Fruit fly (Drosophila melanogaster) whole organism, embryonic: Measurements from ENCODE around the gene Ir94a.
A peak's percentile ranks its signal among the peaks of the same experiment; 100 is the strongest.

Experiments
- Ada2b ChIP-seq: fragments of 200-800 bp; sonication (Bioruptor generic); IDR thresholded peaks from 2 replicates; pipeline ENCODE4 v1.3.6; 2022; ENCODE audit warnings: missing biosample characterization, missing genetic modification characterization
- Atf3 ChIP-seq: fragments of 200-800 bp; sonication (Bioruptor generic); optimal IDR thresholded peaks from 3 replicates; lab custom pipeline; 2016; ENCODE audit warnings: missing biosample characterization, missing genetic modification characterization
- CG10274 ChIP-seq: fragments of 200-800 bp; sonication (Bioruptor generic); optimal IDR thresholded peaks from 3 replicates; lab custom pipeline; 2017; ENCODE audit warnings: missing biosample characterization, mild to moderate bottlenecking, missing genetic modification characterization
- CG11723 ChIP-seq: fragments of 200-800 bp; sonication (Bioruptor generic); optimal IDR thresholded peaks from 2 replicates; lab custom pipeline; 2017; ENCODE audit warnings: missing biosample characterization, mild to moderate bottlenecking, missing genetic modification characterization
- CG12299 ChIP-seq: fragments of 200-800 bp; sonication (Bioruptor generic); optimal IDR thresholded peaks from 2 replicates; lab custom pipeline; 2018; ENCODE audit warnings: missing biosample characterization, mild to moderate bottlenecking, missing genetic modification characterization
- CG13287 ChIP-seq: fragments of 200-800 bp; sonication (Bioruptor generic); IDR thresholded peaks from 2 replicates; pipeline ENCODE4 v1.3.6; 2022; ENCODE audit warnings: missing biosample characterization, missing genetic modification characterization; ENCODE audit not compliant: partially characterized antibody
- CG14667 ChIP-seq: fragments of 200-800 bp; sonication (Bioruptor generic); IDR thresholded peaks from 2 replicates; pipeline ENCODE4 v1.3.6; 2022; ENCODE audit warnings: missing biosample characterization, missing genetic modification characterization
- CG16815 ChIP-seq: fragments of 200-800 bp; sonication (Bioruptor generic); optimal IDR thresholded peaks from 3 replicates; lab custom pipeline; 2017; ENCODE audit warnings: missing biosample characterization, mild to moderate bottlenecking, missing genetic modification characterization
- CG18619 ChIP-seq: fragments of 200-800 bp; sonication (Bioruptor generic); optimal IDR thresholded peaks from 3 replicates; lab custom pipeline; 2017; ENCODE audit warnings: missing biosample characterization, mild to moderate bottlenecking, missing genetic modification characterization
- CG2116 ChIP-seq: fragments of 200-800 bp; sonication (Bioruptor generic); optimal IDR thresholded peaks from 3 replicates; lab custom pipeline; 2018; ENCODE audit warnings: missing biosample characterization, mild to moderate bottlenecking, missing genetic modification characterization
- CG2199 ChIP-seq: fragments of 200-800 bp; sonication (Bioruptor generic); IDR thresholded peaks from 3 replicates; pipeline ENCODE4 v1.3.6; 2022; ENCODE audit warnings: missing biosample characterization, missing genetic modification characterization
- CG2202 ChIP-seq: fragments of 200-800 bp; sonication (Bioruptor generic); optimal IDR thresholded peaks from 2 replicates; lab custom pipeline; 2018; ENCODE audit warnings: missing biosample characterization, mild to moderate bottlenecking, missing genetic modification characterization
- CG2678 ChIP-seq: fragments of 200-800 bp; sonication (Bioruptor generic); optimal IDR thresholded peaks from 3 replicates; lab custom pipeline; 2019; ENCODE audit warnings: missing biosample characterization, mild to moderate bottlenecking, missing genetic modification characterization, moderate library complexity
- CG2875 ChIP-seq: fragments of 200-800 bp; sonication (Bioruptor generic); optimal IDR thresholded peaks from 2 replicates; lab custom pipeline; 2017; ENCODE audit warnings: missing biosample characterization, mild to moderate bottlenecking, missing genetic modification characterization, missing genetic modification reagents
- CG31365 ChIP-seq: fragments of 200-800 bp; sonication (Bioruptor generic); optimal IDR thresholded peaks from 2 replicates; lab custom pipeline; 2018; ENCODE audit warnings: missing biosample characterization, mild to moderate bottlenecking, missing genetic modification characterization
- CG3281 ChIP-seq: fragments of 200-800 bp; sonication (Bioruptor generic); optimal IDR thresholded peaks from 3 replicates; lab custom pipeline; 2017; ENCODE audit warnings: missing biosample characterization, mild to moderate bottlenecking, missing genetic modification characterization
- CG3838 ChIP-seq: fragments of 200-800 bp; sonication (Bioruptor generic); optimal IDR thresholded peaks from 3 replicates; lab custom pipeline; 2016; ENCODE audit warnings: missing biosample characterization, missing genetic modification characterization
- CG7987 ChIP-seq: fragments of 200-800 bp; sonication (Bioruptor generic); optimal IDR thresholded peaks from 2 replicates; lab custom pipeline; 2018; ENCODE audit warnings: missing biosample characterization, mild to moderate bottlenecking, missing genetic modification characterization, moderate library complexity
- CG9932 ChIP-seq: fragments of 200-800 bp; sonication (Bioruptor generic); IDR thresholded peaks from 2 replicates; pipeline ENCODE4 v1.3.6; 2022; ENCODE audit warnings: missing biosample characterization, missing genetic modification characterization
- Hmr ChIP-seq: fragments of 200-800 bp; sonication (Bioruptor generic); optimal IDR thresholded peaks from 3 replicates; lab custom pipeline; 2017; ENCODE audit warnings: mild to moderate bottlenecking, missing biosample characterization, missing genetic modification reagents, missing genetic modification characterization
- MTF-1 ChIP-seq: fragments of 200-800 bp; sonication (Bioruptor generic); optimal IDR thresholded peaks from 2 replicates; lab custom pipeline; 2018; ENCODE audit warnings: missing biosample characterization, mild to moderate bottlenecking, missing genetic modification characterization, borderline replicate concordance
- Mes4 ChIP-seq: fragments of 200-800 bp; sonication (Bioruptor generic); optimal IDR thresholded peaks from 2 replicates; lab custom pipeline; 2016; ENCODE audit warnings: missing biosample characterization, missing genetic modification characterization
- Myb ChIP-seq: fragments of 200-800 bp; sonication (Bioruptor generic); optimal IDR thresholded peaks from 2 replicates; lab custom pipeline; 2016; ENCODE audit warnings: missing biosample characterization, missing genetic modification characterization
- NC2β ChIP-seq: fragments of 200-800 bp; sonication (Bioruptor generic); optimal IDR thresholded peaks from 2 replicates; lab custom pipeline; 2016; ENCODE audit warnings: missing biosample characterization, missing genetic modification characterization
- NK7.1 ChIP-seq: fragments of 200-800 bp; sonication (Bioruptor generic); optimal IDR thresholded peaks from 3 replicates; lab custom pipeline; 2016; ENCODE audit warnings: missing biosample characterization, missing genetic modification characterization
- Neu2 ChIP-seq: fragments of 200-800 bp; sonication (Bioruptor generic); optimal IDR thresholded peaks from 3 replicates; lab custom pipeline; 2016; ENCODE audit warnings: missing biosample characterization, missing genetic modification characterization, borderline replicate concordance
- Nf-YC ChIP-seq: fragments of 200-800 bp; optimal IDR thresholded peaks from 3 replicates; lab custom pipeline; 2019; ENCODE audit warnings: missing biosample characterization, mild to moderate bottlenecking, missing genetic modification characterization, moderate library complexity
- Side ChIP-seq: fragments of 200-800 bp; sonication (Bioruptor generic); optimal IDR thresholded peaks from 2 replicates; lab custom pipeline; 2016; ENCODE audit warnings: missing biosample characterization, missing genetic modification characterization
- Spps ChIP-seq: fragments of 200-800 bp; sonication (Bioruptor generic); optimal IDR thresholded peaks from 2 replicates; lab custom pipeline; 2018; ENCODE audit warnings: missing biosample characterization, mild to moderate bottlenecking, missing genetic modification characterization
- TFAM ChIP-seq: fragments of 200-800 bp; sonication (Bioruptor generic); optimal IDR thresholded peaks from 2 replicates; lab custom pipeline; 2017; ENCODE audit warnings: missing biosample characterization, missing genetic modification characterization, inconsistent platforms
- Xrp1 ChIP-seq: fragments of 200-800 bp; sonication (Bioruptor generic); IDR thresholded peaks from 2 replicates; pipeline ENCODE4 v1.3.6; 2022; ENCODE audit warnings: missing biosample characterization, missing genetic modification characterization
- YL-1 ChIP-seq: fragments of 200-800 bp; sonication (Bioruptor generic); optimal IDR thresholded peaks from 3 replicates; lab custom pipeline; 2017; ENCODE audit warnings: missing biosample characterization, mild to moderate bottlenecking, missing genetic modification characterization
- ab ChIP-seq: fragments of 200-800 bp; sonication (Bioruptor generic); optimal IDR thresholded peaks from 2 replicates; lab custom pipeline; 2016; ENCODE audit warnings: missing biosample characterization, missing genetic modification characterization
- br ChIP-seq: fragments of >200 bp; optimal IDR thresholded peaks from 2 replicates; lab custom pipeline; 2017
- cato ChIP-seq: fragments of 200-800 bp; sonication (Bioruptor generic); optimal IDR thresholded peaks from 2 replicates; lab custom pipeline; 2016; ENCODE audit warnings: missing biosample characterization, missing genetic modification characterization, borderline replicate concordance
- chm ChIP-seq: fragments of 200-800 bp; sonication (Bioruptor generic); IDR thresholded peaks from 2 replicates; pipeline ENCODE4 v1.3.6; 2022; ENCODE audit warnings: missing biosample characterization, missing genetic modification characterization
- dati ChIP-seq: fragments of 200-800 bp; sonication (Bioruptor generic); IDR thresholded peaks from 2 replicates; pipeline ENCODE4 v1.3.6; 2022; ENCODE audit warnings: missing biosample characterization, missing genetic modification characterization
- fd102C ChIP-seq: fragments of 200-800 bp; sonication (Bioruptor generic); optimal IDR thresholded peaks from 2 replicates; lab custom pipeline; 2018; ENCODE audit warnings: missing biosample characterization, mild to moderate bottlenecking, missing genetic modification characterization, moderate library complexity
- fd64A ChIP-seq: fragments of 200-800 bp; sonication (Bioruptor generic); optimal IDR thresholded peaks from 3 replicates; lab custom pipeline; 2018; ENCODE audit warnings: missing biosample characterization, mild to moderate bottlenecking, missing genetic modification characterization
- gem ChIP-seq: fragments of 200-800 bp; sonication (Bioruptor generic); optimal IDR thresholded peaks from 2 replicates; lab custom pipeline; 2019; ENCODE audit warnings: missing biosample characterization, mild to moderate bottlenecking, missing genetic modification characterization, moderate library complexity
- gsb ChIP-seq: fragments of 200-800 bp; sonication (Bioruptor generic); IDR thresholded peaks from 2 replicates; pipeline ENCODE4 v1.3.6; 2022; ENCODE audit warnings: missing biosample characterization, missing genetic modification characterization
- kay ChIP-seq: fragments of 200-800 bp; sonication (Bioruptor generic); optimal IDR thresholded peaks from 2 replicates; lab custom pipeline; 2016; ENCODE audit warnings: missing biosample characterization, missing genetic modification characterization
- lbe ChIP-seq: fragments of 200-800 bp; sonication (Bioruptor generic); optimal IDR thresholded peaks from 2 replicates; lab custom pipeline; 2016; ENCODE audit warnings: missing biosample characterization, mild to moderate bottlenecking, missing genetic modification characterization
- lilli ChIP-seq: fragments of 200-800 bp; sonication (Bioruptor generic); optimal IDR thresholded peaks from 3 replicates; lab custom pipeline; 2016; ENCODE audit warnings: missing biosample characterization, missing genetic modification characterization
- org-1 ChIP-seq: fragments of 200-800 bp; sonication (Bioruptor generic); optimal IDR thresholded peaks from 2 replicates; lab custom pipeline; 2017; ENCODE audit warnings: missing biosample characterization, missing genetic modification characterization
- pan ChIP-seq, 4 experiments: fragments of >200 bp in 3 of 4; fragments of 200-800 bp in 1 of 4; sonication (Bioruptor generic) in 1 of 4; optimal IDR thresholded peaks in 3 of 4; IDR thresholded peaks in 1 of 4; 2 replicates each; pipeline versions ENCODE4 v1.3.6 to Lab custom; 2017 to 2022; ENCODE audit warnings: missing biosample characterization in 2 of 4, missing genetic modification characterization in 2 of 4, mixed read lengths in 1 of 4
- sna ChIP-seq: fragments of 200-800 bp; sonication (Bioruptor generic); IDR thresholded peaks from 2 replicates; pipeline ENCODE4 v1.3.6; 2022; ENCODE audit warnings: missing biosample characterization, missing genetic modification characterization; ENCODE audit not compliant: partially characterized antibody
- trem ChIP-seq: fragments of 200-800 bp; optimal IDR thresholded peaks from 3 replicates; lab custom pipeline; 2019; ENCODE audit warnings: missing biosample characterization, mild to moderate bottlenecking, missing genetic modification characterization, moderate library complexity
- usp ChIP-seq: fragments of >200 bp; optimal IDR thresholded peaks from 2 replicates; lab custom pipeline; 2017; ENCODE audit warnings: missing biosample characterization, missing genetic modification characterization
- zf30C ChIP-seq: fragments of 200-800 bp; sonication (Bioruptor generic); optimal IDR thresholded peaks from 3 replicates; lab custom pipeline; 2018; ENCODE audit warnings: missing biosample characterization, mild to moderate bottlenecking, missing genetic modification characterization

The Ir94a gene

dm6 chr3R:22113127-22113526 lies at the start of gene Ir94a:
TSS of gene Ir94a (plus strand) at chr3R:22113427.
- no peak for TF ChIP-seq ab
- no peak for TF ChIP-seq Mes4 (GFP tag; lab: Kevin White, UChicago)
- TF ChIP-seq cato (GFP tag; lab: Kevin White, UChicago) = no peak
- TF ChIP-seq CG2678 (tag; lab: Kevin White, UChicago) = no peak
- TF ChIP-seq TFAM (GFP tag; lab: Kevin White, UChicago) = no peak
- no peak for TF ChIP-seq Nf-YC (tag; lab: Kevin White, UChicago)
- TF ChIP-seq Ada2b = no peak
- no peak for TF ChIP-seq fd64A (GFP tag; lab: Kevin White, UChicago)
- TF ChIP-seq Xrp1 = no peak
- TF ChIP-seq CG3838 (GFP tag; lab: Kevin White, UChicago) = no peak
- TF ChIP-seq kay (GFP tag; lab: Kevin White, UChicago) = no peak

dm6 chr3R:22066440-22066839 lies 46.8 kb upstream of the Ir94a start:
- TF ChIP-seq zf30C (GFP tag; lab: Kevin White, UChicago) (no peak), lilli (GFP tag; lab: Kevin White, UChicago) (no peak), CG31365 (tag; lab: Kevin White, UChicago) (no peak), CG2202 (tag; lab: Kevin White, UChicago) (peak; percentile 14), CG3281 (GFP tag; lab: Kevin White, UChicago) (peak; percentile 5), Atf3 (GFP tag; lab: Kevin White, UChicago) (no peak), CG2199 (GFP tag; lab: Robert Waterston, UW) (0 out of 3 replicates have a peak, but pooled peaks have one; percentile 46), Neu2 (GFP tag; lab: Kevin White, UChicago) (no peak), dati (no peak), CG11723 (no peak), NC2β (GFP tag; lab: Kevin White, UChicago) (no peak), Side (no peak), CG13287 (no peak), br (lab: Kevin White, UChicago) (no peak), CG18619 (GFP tag; lab: Kevin White, UChicago) (no peak), CG14667 (GFP tag; lab: Robert Waterston, UW) (no peak), chm (GFP tag; lab: Robert Waterston, UW) (peak; percentile 38; the same call in 1 of the 2 replicates), YL-1 (GFP tag; lab: Kevin White, UChicago) (no peak), CG2678 (tag; lab: Kevin White, UChicago) (no peak), gsb (no peak), usp (GFP tag; lab: Kevin White, UChicago) (no peak), Hmr (GFP tag; lab: Kevin White, UChicago) (no peak), CG2875 (GFP tag; lab: Kevin White, UChicago) (no peak), CG7987 (GFP tag; lab: Kevin White, UChicago) (no peak), Spps (tag; lab: Kevin White, UChicago) (peak; percentile 16), Xrp1 (0 out of 2 replicates have a peak, but pooled peaks have one; percentile 14), CG9932 (GFP tag; lab: Robert Waterston, UW) (no peak), CG12299 (tag; lab: Kevin White, UChicago) (no peak), pan (optimal IDR thresholded peaks at IDR 0.05; lab: Kevin White, UChicago) (no peak), pan (GFP tag; optimal IDR thresholded peaks at IDR 0.05 in 1 of 2, IDR thresholded peaks at IDR 0.05 in 1 of 2) (no peak), lbe (GFP tag; lab: Kevin White, UChicago) (no peak), fd102C (GFP tag; lab: Kevin White, UChicago) (no peak), org-1 (no peak), Myb (GFP tag; lab: Kevin White, UChicago) (no peak), CG16815 (no peak), trem (tag; lab: Kevin White, UChicago) (no peak), NK7.1 (GFP tag; lab: Kevin White, UChicago) (no peak), MTF-1 (GFP tag; lab: Kevin White, UChicago) (no peak), CG2116 (GFP tag; lab: Kevin White, UChicago) (no peak), gem (tag; lab: Kevin White, UChicago) (no peak), sna (GFP tag; lab: Robert Waterston, UW) (no peak), CG10274 (GFP tag; lab: Kevin White, UChicago) (peak; percentile 23)
